Worm (Caenorhabditis elegans): ENCODE measurements around the gene ipla-3.

ce11 chrV:20727458-20727857 lies 1.6 kb downstream of the ipla-3 start:
- TF ChIP-seq elt-1 (tag; optimal IDR thresholded peaks at IDR 0.05; ENCODE audit: borderline replicate concordance, insufficient read depth) (no peak), mep-1 (tag; optimal IDR thresholded peaks at IDR 0.05) (no peak), nhr-237 (tag; optimal IDR thresholded peaks at IDR 0.05) (no peak), bed-3 (GFP tag; optimal IDR thresholded peaks at IDR 0.05) (no peak), zip-8 (tag; optimal IDR thresholded peaks at IDR 0.05) (no peak), sptf-1 (tag; optimal IDR thresholded peaks at IDR 0.05) (no peak)

Measured in whole organism, mixed stage, embryonic.